Fruit fly (Drosophila melanogaster) whole organism: Measurements from ENCODE around the gene Alh.

Experiments
- CG8478 ChIP-seq: fragments of >200 bp; optimal IDR thresholded peaks from 2 replicates; lab custom pipeline; 2018; ENCODE audit warnings: inconsistent platforms
- Dll ChIP-seq: fragments of >200 bp; optimal IDR thresholded peaks from 2 replicates; lab custom pipeline; 2017
- psq ChIP-seq: fragments of >200 bp; optimal IDR thresholded peaks from 2 replicates; lab custom pipeline; 2017

- TF ChIP-seq psq (lab: Kevin White, UChicago) (no peak), CG8478 (lab: Kevin White, UChicago) (no peak), Dll (no peak)
Observed at dm6 chr3R:7067092-7067491, 56.9 kb downstream of the Alh start, which contains the start of the genes CG1105 and CG1965.
